Worm (Caenorhabditis elegans) whole organism, midembryonic: ENCODE results near the gene ttr-43.

Experiments used
- flt-1 ChIP-seq: fragments of 200-800 bp; sonication (Bioruptor generic); IDR thresholded peaks from 2 replicates; pipeline ENCODE4 v1.3.6; 2022; ENCODE audit warnings: missing genetic modification characterization, missing compliant biosample characterization
- ztf-23 ChIP-seq: fragments of 200-800 bp; sonication (Bioruptor generic); IDR thresholded peaks from 2 replicates; pipeline ENCODE4 v1.3.6; 2022; ENCODE audit warnings: missing genetic modification reagents, missing genetic modification characterization, missing compliant biosample characterization

DNA sequence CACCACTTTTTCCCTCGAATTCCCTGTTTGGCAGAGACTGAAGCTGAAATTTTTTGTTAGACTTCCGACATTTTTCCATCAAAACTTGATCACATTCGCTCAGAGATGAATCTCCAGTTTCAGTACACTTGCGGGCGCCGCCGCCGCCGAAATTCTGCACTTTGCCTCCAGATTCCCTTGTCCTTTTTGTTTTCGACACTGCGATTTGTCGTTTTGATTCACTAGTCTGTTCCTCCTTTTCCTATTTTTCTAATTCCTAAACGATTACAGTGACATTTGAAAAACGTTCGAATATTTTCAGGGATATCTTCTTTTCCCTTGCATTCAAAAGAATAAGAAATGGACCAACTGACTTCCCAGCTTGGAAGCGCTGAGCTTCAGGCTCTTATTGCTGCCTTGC is 49.8 kb downstream of the ttr-43 start, which contains the start of gene F45D3.2:
- TF ChIP-seq flt-1 (no peak), ztf-23 (no peak)
